Worm (Caenorhabditis elegans) whole organism, L2 larva: Measurements from ENCODE around the gene F22E5.6.
A peak's percentile ranks its signal among the peaks of the same experiment; 100 is the strongest.

Source experiments
- R02D3.7 ChIP-seq: fragments of 150-350 bp; optimal IDR thresholded peaks from 2 replicates; lab custom pipeline; 2014; ENCODE audit warnings: missing biosample characterization, missing genetic modification characterization
- Y55F3AM.14 ChIP-seq: fragments of 200-800 bp; sonication (Bioruptor generic); optimal IDR thresholded peaks from 2 replicates; lab custom pipeline; 2018; ENCODE audit warnings: mild to moderate bottlenecking, missing genetic modification characterization, missing compliant biosample characterization
- blmp-1 ChIP-seq: sonication (generic microtip); optimal IDR thresholded peaks from 2 replicates; lab custom pipeline; 2017; ENCODE audit warnings: missing genetic modification characterization, mild to moderate bottlenecking, missing compliant biosample characterization, antibody characterized with exemption, moderate library complexity; ENCODE audit not compliant: insufficient read depth
- lin-39 ChIP-seq: fragments of 150-350 bp; optimal IDR thresholded peaks from 2 replicates; lab custom pipeline; 2014; ENCODE audit warnings: missing biosample characterization, missing genetic modification reagents, missing genetic modification characterization
- lsy-2 ChIP-seq, 2 experiments: fragments of 150-350 bp in 1 of 2; sonication (generic microtip) in 1 of 2; optimal IDR thresholded peaks; 2 replicates each; lab custom pipeline; 2014 to 2017; ENCODE audit warnings: missing biosample characterization in 2 of 2, missing genetic modification characterization in 2 of 2
- mbf-1 ChIP-seq: sonication (generic microtip); optimal IDR thresholded peaks from 2 replicates; lab custom pipeline; 2017; ENCODE audit warnings: missing biosample characterization, missing genetic modification characterization
- mdl-1 ChIP-seq, 2 experiments: fragments of 150-350 bp in 1 of 2; sonication (generic microtip) in 1 of 2; optimal IDR thresholded peaks; 2 replicates each; lab custom pipeline; 2017; ENCODE audit warnings: missing biosample characterization in 2 of 2, missing genetic modification characterization in 2 of 2
- nhr-11 ChIP-seq: fragments of 150-350 bp; optimal IDR thresholded peaks from 2 replicates; lab custom pipeline; 2014; ENCODE audit warnings: missing biosample characterization, missing genetic modification characterization
- nhr-237 ChIP-seq: fragments of 150-350 bp; optimal IDR thresholded peaks from 2 replicates; lab custom pipeline; 2014; ENCODE audit warnings: missing biosample characterization, missing genetic modification characterization
- nhr-6 ChIP-seq: fragments of 150-350 bp; optimal IDR thresholded peaks from 2 replicates; lab custom pipeline; 2014; ENCODE audit warnings: missing biosample characterization, missing genetic modification characterization
- snpc-4 ChIP-seq: fragments of 150-350 bp; optimal IDR thresholded peaks from 2 replicates; lab custom pipeline; 2014; ENCODE audit warnings: missing biosample characterization, missing genetic modification characterization
- unc-55 ChIP-seq: fragments of 150-350 bp; sonication (generic microtip); optimal IDR thresholded peaks from 3 replicates; lab custom pipeline; 2014; ENCODE audit warnings: missing biosample characterization, missing genetic modification reagents, missing genetic modification characterization

DNA sequence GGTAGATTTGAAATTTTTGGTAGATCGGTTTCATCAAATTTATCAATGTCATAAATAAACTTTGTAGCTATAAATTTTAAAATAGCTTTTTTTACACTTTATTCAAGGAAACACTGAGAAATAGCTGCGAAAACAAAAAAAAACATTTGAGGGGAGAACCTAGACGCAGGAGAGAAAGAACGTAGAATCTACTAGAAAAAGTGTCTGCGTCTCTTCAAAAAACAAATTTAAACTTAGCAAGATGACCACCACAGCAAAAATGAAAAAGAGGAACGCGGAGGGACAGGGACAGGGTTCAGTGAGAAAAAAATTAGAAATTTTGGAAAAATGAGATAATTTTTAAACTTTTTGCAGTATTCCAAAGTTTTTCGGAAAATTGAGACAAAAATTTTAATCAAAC, 620 bp upstream of the F22E5.6 start:
- TF ChIP-seq mbf-1 (tag; lab: Kevin White, UChicago) (no peak), mdl-1 (tag; optimal IDR thresholded peaks at IDR 0.05; lab: Kevin White, UChicago) (no peak), nhr-237 (tag; lab: Kevin White, UChicago) (no peak), nhr-6 (tag; lab: Kevin White, UChicago) (no peak), lsy-2 (tag; optimal IDR thresholded peaks at IDR 0.05; lab: Kevin White, UChicago) (peak in 1 of 2 experiments; percentile 65), unc-55 (GFP tag; lab: Kevin White, UChicago) (peak; percentile 61), blmp-1 (tag; lab: Kevin White, UChicago) (no peak), snpc-4 (tag; lab: Kevin White, UChicago) (peak; percentile 16), R02D3.7 (tag; lab: Kevin White, UChicago) (no peak), nhr-11 (no peak), lin-39 (no peak), Y55F3AM.14 (GFP tag; lab: Kevin White, UChicago) (no peak)
